Fruit fly (Drosophila melanogaster) whole organism, embryonic: ENCODE results near the gene alpha-Spec.

Experiments used
- CG10321 ChIP-seq: fragments of 200-800 bp; sonication (Bioruptor generic); IDR thresholded peaks from 2 replicates; pipeline ENCODE4 v1.3.6; 2022; ENCODE audit warnings: missing biosample characterization, missing genetic modification characterization
- CG11398 ChIP-seq: fragments of 200-800 bp; sonication (Bioruptor generic); optimal IDR thresholded peaks from 2 replicates; lab custom pipeline; 2016; ENCODE audit warnings: missing biosample characterization, missing genetic modification characterization
- CG1233 ChIP-seq: fragments of 200-800 bp; sonication (Bioruptor generic); optimal IDR thresholded peaks from 4 replicates; lab custom pipeline; 2018; ENCODE audit warnings: missing biosample characterization, mild to moderate bottlenecking, missing genetic modification characterization
- CG12769 ChIP-seq: fragments of 200-800 bp; sonication (Bioruptor generic); optimal IDR thresholded peaks from 2 replicates; lab custom pipeline; 2019; ENCODE audit warnings: missing biosample characterization, mild to moderate bottlenecking, missing genetic modification characterization, moderate library complexity
- CG14667 ChIP-seq: fragments of 200-800 bp; sonication (Bioruptor generic); IDR thresholded peaks from 2 replicates; pipeline ENCODE4 v1.3.6; 2022; ENCODE audit warnings: missing biosample characterization, missing genetic modification characterization
- CG15011 ChIP-seq: fragments of 200-800 bp; sonication (Bioruptor generic); optimal IDR thresholded peaks from 3 replicates; lab custom pipeline; 2018; ENCODE audit warnings: missing biosample characterization, mild to moderate bottlenecking, missing genetic modification characterization
- CG15073 ChIP-seq: fragments of 200-800 bp; sonication (Bioruptor generic); optimal IDR thresholded peaks from 2 replicates; lab custom pipeline; 2016; ENCODE audit warnings: missing biosample characterization, missing genetic modification characterization
- CG15269 ChIP-seq: fragments of 200-800 bp; sonication (Bioruptor generic); optimal IDR thresholded peaks from 2 replicates; lab custom pipeline; 2018; ENCODE audit warnings: missing biosample characterization, mild to moderate bottlenecking, missing genetic modification characterization, moderate library complexity
- CG16863 ChIP-seq: fragments of 200-800 bp; sonication (Bioruptor generic); optimal IDR thresholded peaks from 3 replicates; lab custom pipeline; 2016; ENCODE audit warnings: missing biosample characterization, missing genetic modification characterization
- CG17328 ChIP-seq: fragments of 200-800 bp; sonication (Bioruptor generic); IDR thresholded peaks from 2 replicates; pipeline ENCODE4 v1.3.6; 2022; ENCODE audit warnings: missing biosample characterization, missing genetic modification characterization
- CG1832 ChIP-seq: fragments of 200-800 bp; sonication (Bioruptor generic); optimal IDR thresholded peaks from 2 replicates; lab custom pipeline; 2017; ENCODE audit warnings: missing biosample characterization, mild to moderate bottlenecking, missing genetic modification characterization, inconsistent platforms
- CG18476 ChIP-seq: fragments of 200-800 bp; sonication (Bioruptor generic); optimal IDR thresholded peaks from 2 replicates; lab custom pipeline; 2016; ENCODE audit warnings: missing biosample characterization, mild to moderate bottlenecking, missing genetic modification characterization
- CG18764 ChIP-seq: fragments of 200-800 bp; sonication (Bioruptor generic); optimal IDR thresholded peaks from 3 replicates; lab custom pipeline; 2016; ENCODE audit warnings: missing biosample characterization, missing genetic modification characterization
- CG2116 ChIP-seq: fragments of 200-800 bp; sonication (Bioruptor generic); optimal IDR thresholded peaks from 3 replicates; lab custom pipeline; 2018; ENCODE audit warnings: missing biosample characterization, mild to moderate bottlenecking, missing genetic modification characterization
- CG2678 ChIP-seq: fragments of 200-800 bp; sonication (Bioruptor generic); optimal IDR thresholded peaks from 3 replicates; lab custom pipeline; 2019; ENCODE audit warnings: missing biosample characterization, mild to moderate bottlenecking, missing genetic modification characterization, moderate library complexity
- CG2875 ChIP-seq: fragments of 200-800 bp; sonication (Bioruptor generic); optimal IDR thresholded peaks from 2 replicates; lab custom pipeline; 2017; ENCODE audit warnings: missing biosample characterization, mild to moderate bottlenecking, missing genetic modification characterization, missing genetic modification reagents
- CG30403 ChIP-seq: fragments of 200-800 bp; sonication (Bioruptor generic); optimal IDR thresholded peaks from 3 replicates; lab custom pipeline; 2016; ENCODE audit warnings: missing biosample characterization, missing genetic modification characterization
- CG6254 ChIP-seq: fragments of 200-800 bp; sonication (Bioruptor generic); optimal IDR thresholded peaks from 3 replicates; lab custom pipeline; 2017; ENCODE audit warnings: mild to moderate bottlenecking, missing biosample characterization, missing genetic modification reagents, missing genetic modification characterization
- CG6689 ChIP-seq: fragments of 200-800 bp; sonication (Bioruptor generic); IDR thresholded peaks from 2 replicates; pipeline ENCODE4 v1.3.6; 2022; ENCODE audit warnings: missing biosample characterization, missing genetic modification characterization
- CG8478 ChIP-seq: fragments of >200 bp; optimal IDR thresholded peaks from 2 replicates; lab custom pipeline; 2018
- CG9437 ChIP-seq: fragments of 200-800 bp; sonication (Bioruptor generic); optimal IDR thresholded peaks from 2 replicates; lab custom pipeline; 2018; ENCODE audit warnings: missing biosample characterization, mild to moderate bottlenecking, missing genetic modification characterization
- Fer3 ChIP-seq: fragments of 200-800 bp; sonication (Bioruptor generic); optimal IDR thresholded peaks from 2 replicates; lab custom pipeline; 2018; ENCODE audit warnings: missing biosample characterization, mild to moderate bottlenecking, missing genetic modification characterization, moderate library complexity
- Gug ChIP-seq: fragments of 200-800 bp; sonication (Bioruptor generic); IDR thresholded peaks from 4 replicates; pipeline ENCODE4 v1.3.6; 2022; ENCODE audit warnings: missing biosample characterization, missing genetic modification characterization
- HHEX ChIP-seq: fragments of 200-800 bp; sonication (Bioruptor generic); optimal IDR thresholded peaks from 3 replicates; lab custom pipeline; 2017; ENCODE audit warnings: missing biosample characterization, mild to moderate bottlenecking, missing genetic modification characterization, missing genetic modification reagents
- Hmr ChIP-seq: fragments of 200-800 bp; sonication (Bioruptor generic); optimal IDR thresholded peaks from 3 replicates; lab custom pipeline; 2017; ENCODE audit warnings: mild to moderate bottlenecking, missing biosample characterization, missing genetic modification reagents, missing genetic modification characterization
- Max ChIP-seq: fragments of 200-800 bp; sonication (Bioruptor generic); optimal IDR thresholded peaks from 2 replicates; lab custom pipeline; 2016; ENCODE audit warnings: missing biosample characterization, mild to moderate bottlenecking, missing genetic modification characterization
- Meics ChIP-seq: fragments of 200-800 bp; sonication (Bioruptor generic); optimal IDR thresholded peaks from 2 replicates; lab custom pipeline; 2017; ENCODE audit warnings: missing biosample characterization, mild to moderate bottlenecking, missing genetic modification characterization
- Mes4 ChIP-seq: fragments of 200-800 bp; sonication (Bioruptor generic); optimal IDR thresholded peaks from 2 replicates; lab custom pipeline; 2016; ENCODE audit warnings: missing biosample characterization, missing genetic modification characterization
- Nf-YC ChIP-seq: fragments of 200-800 bp; optimal IDR thresholded peaks from 3 replicates; lab custom pipeline; 2019; ENCODE audit warnings: missing biosample characterization, mild to moderate bottlenecking, missing genetic modification characterization, moderate library complexity
- Opbp ChIP-seq: fragments of 200-800 bp; sonication (Bioruptor generic); IDR thresholded peaks from 3 replicates; pipeline ENCODE4 v1.3.6; 2022; ENCODE audit warnings: missing biosample characterization, missing genetic modification characterization; ENCODE audit not compliant: partially characterized antibody
- Side ChIP-seq: fragments of 200-800 bp; sonication (Bioruptor generic); optimal IDR thresholded peaks from 2 replicates; lab custom pipeline; 2016; ENCODE audit warnings: missing biosample characterization, missing genetic modification characterization
- Ssrp ChIP-seq: fragments of 200-800 bp; sonication (Bioruptor generic); optimal IDR thresholded peaks from 2 replicates; lab custom pipeline; 2018; ENCODE audit warnings: missing biosample characterization, mild to moderate bottlenecking, missing genetic modification characterization, moderate library complexity
- Tbp ChIP-seq: fragments of >200 bp; optimal IDR thresholded peaks from 2 replicates; lab custom pipeline; 2018; ENCODE audit warnings: missing biosample characterization, missing genetic modification characterization
- al ChIP-seq: fragments of 200-800 bp; sonication (Bioruptor generic); IDR thresholded peaks from 2 replicates; pipeline ENCODE4 v1.3.6; 2022; ENCODE audit warnings: missing biosample characterization, missing genetic modification characterization
- br ChIP-seq: fragments of >200 bp; optimal IDR thresholded peaks from 2 replicates; lab custom pipeline; 2017
- btn ChIP-seq: fragments of 200-800 bp; sonication (Bioruptor generic); optimal IDR thresholded peaks from 2 replicates; lab custom pipeline; 2016; ENCODE audit warnings: missing biosample characterization, missing genetic modification characterization
- chinmo ChIP-seq: fragments of 200-800 bp; sonication (Bioruptor generic); IDR thresholded peaks from 4 replicates; pipeline ENCODE4 v1.3.6; 2022; ENCODE audit warnings: missing biosample characterization, missing genetic modification characterization; ENCODE audit not compliant: partially characterized antibody
- chm ChIP-seq: fragments of 200-800 bp; sonication (Bioruptor generic); IDR thresholded peaks from 2 replicates; pipeline ENCODE4 v1.3.6; 2022; ENCODE audit warnings: missing biosample characterization, missing genetic modification characterization
- cwo ChIP-seq: fragments of 200-800 bp; sonication (Bioruptor generic); optimal IDR thresholded peaks from 3 replicates; lab custom pipeline; 2017; ENCODE audit warnings: missing biosample characterization, missing genetic modification characterization, mild to moderate bottlenecking, moderate library complexity, missing genetic modification reagents
- dati ChIP-seq: fragments of 200-800 bp; sonication (Bioruptor generic); IDR thresholded peaks from 2 replicates; pipeline ENCODE4 v1.3.6; 2022; ENCODE audit warnings: missing biosample characterization, missing genetic modification characterization
- gt ChIP-seq: fragments of 200-800 bp; sonication (Bioruptor generic); IDR thresholded peaks from 2 replicates; pipeline ENCODE4 v1.3.6; 2022; ENCODE audit warnings: missing biosample characterization, missing genetic modification characterization
- ham ChIP-seq: fragments of 200-800 bp; sonication (Bioruptor generic); IDR thresholded peaks from 2 replicates; pipeline ENCODE4 v1.3.6; 2022; ENCODE audit warnings: missing biosample characterization, missing genetic modification characterization
- kni ChIP-seq: fragments of 200-800 bp; sonication (Bioruptor generic); optimal IDR thresholded peaks from 3 replicates; lab custom pipeline; 2017; ENCODE audit warnings: mild to moderate bottlenecking, missing biosample characterization, missing genetic modification reagents, missing genetic modification characterization
- nmo ChIP-seq: fragments of 200-800 bp; sonication (Bioruptor generic); optimal IDR thresholded peaks from 2 replicates; lab custom pipeline; 2018; ENCODE audit warnings: missing biosample characterization, mild to moderate bottlenecking, missing genetic modification characterization, moderate library complexity
- odd ChIP-seq: fragments of 200-800 bp; sonication (Bioruptor generic); optimal IDR thresholded peaks from 2 replicates; lab custom pipeline; 2017; ENCODE audit warnings: missing biosample characterization, mild to moderate bottlenecking, missing genetic modification characterization
- pum ChIP-seq: fragments of 200-800 bp; sonication (Bioruptor generic); optimal IDR thresholded peaks from 2 replicates; lab custom pipeline; 2016; ENCODE audit warnings: missing biosample characterization, missing genetic modification characterization
- salm ChIP-seq: fragments of 200-800 bp; sonication (Bioruptor generic); optimal IDR thresholded peaks from 2 replicates; lab custom pipeline; 2018; ENCODE audit warnings: missing biosample characterization, mild to moderate bottlenecking, missing genetic modification characterization
- sd ChIP-seq: fragments of 200-800 bp; sonication (Bioruptor generic); optimal IDR thresholded peaks from 3 replicates; lab custom pipeline; 2018; ENCODE audit warnings: missing biosample characterization, mild to moderate bottlenecking, missing genetic modification characterization, moderate library complexity
- sens ChIP-seq: fragments of 200-800 bp; sonication (Bioruptor generic); peaks from one replicate; lab custom pipeline; 2016; ENCODE audit warnings: missing biosample characterization, missing genetic modification characterization
- shn ChIP-seq: fragments of 200-800 bp; sonication (Bioruptor generic); optimal IDR thresholded peaks from 3 replicates; lab custom pipeline; 2016; ENCODE audit warnings: missing biosample characterization, missing genetic modification characterization
- vfl ChIP-seq: fragments of 200-800 bp; sonication (Bioruptor generic); optimal IDR thresholded peaks from 2 replicates; lab custom pipeline; 2016; ENCODE audit warnings: missing biosample characterization, missing genetic modification characterization
- wek ChIP-seq: fragments of 200-800 bp; sonication (Bioruptor generic); optimal IDR thresholded peaks from 3 replicates; lab custom pipeline; 2018; ENCODE audit warnings: missing biosample characterization, mild to moderate bottlenecking, missing genetic modification characterization, moderate library complexity
- z ChIP-seq: fragments of 200-800 bp; sonication (Bioruptor generic); IDR thresholded peaks from 3 replicates; pipeline ENCODE4 v1.3.6; 2022; ENCODE audit warnings: missing biosample characterization, missing genetic modification characterization

alpha-Spec gene

DNA sequence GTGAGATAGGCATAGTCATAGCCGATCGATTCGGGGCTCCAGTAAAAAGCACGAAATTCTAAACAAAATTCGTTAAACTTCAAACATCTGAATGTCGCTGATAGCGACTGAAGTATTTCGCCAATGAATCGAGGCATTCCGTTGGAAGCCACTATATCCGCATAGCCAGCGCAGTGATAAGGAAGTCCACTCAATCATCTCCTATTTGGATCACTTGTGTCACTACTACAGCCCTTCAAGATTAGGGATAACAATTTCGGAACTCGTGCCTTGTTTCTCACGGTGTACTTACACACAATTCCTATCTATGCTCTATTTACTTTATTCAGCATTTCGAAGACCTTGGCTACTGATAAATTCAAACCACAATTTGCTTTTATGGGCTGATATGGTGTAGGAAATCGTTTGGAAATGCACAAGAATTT, 57.2 kb downstream of the alpha-Spec start, which contains the start of gene PIG-Wb (continued):
- TF ChIP-seq Gug (GFP tag; lab: Robert Waterston, UW) (no peak), Tbp (no peak), Mes4 (no peak), CG2678 (tag; lab: Kevin White, UChicago) (peak; percentile 57), CG6689 (GFP tag; lab: Robert Waterston, UW) (no peak), Nf-YC (tag; lab: Kevin White, UChicago) (no peak), CG12769 (peak; percentile 50), CG30403 (no peak), odd (GFP tag; lab: Kevin White, UChicago) (peak; percentile 2), z (no peak), nmo (GFP tag; lab: Kevin White, UChicago) (no peak), CG15011 (GFP tag; lab: Kevin White, UChicago) (peak; percentile 22), chm (no peak), sens (GFP tag; lab: Kevin White, UChicago) (no peak), CG17328 (no peak), sd (tag; lab: Kevin White, UChicago) (peak; percentile 98), CG1233 (no peak), CG15269 (tag; lab: Kevin White, UChicago) (peak; percentile 27), Ssrp (tag; lab: Kevin White, UChicago) (no peak), CG2116 (GFP tag; lab: Kevin White, UChicago) (no peak), gt (no peak), CG18476 (no peak), salm (tag; lab: Kevin White, UChicago) (no peak), btn (no peak), chinmo (GFP tag; lab: Robert Waterston, UW) (no peak), dati (no peak), wek (GFP tag; lab: Kevin White, UChicago) (peak; percentile 24), Fer3 (no peak), CG1832 (GFP tag; lab: Kevin White, UChicago) (no peak), CG2875 (GFP tag; lab: Kevin White, UChicago) (no peak), shn (GFP tag; lab: Kevin White, UChicago) (no peak), ham (GFP tag; lab: Robert Waterston, UW) (no peak), vfl (GFP tag; lab: Kevin White, UChicago) (no peak), CG18764 (GFP tag; lab: Kevin White, UChicago) (no peak), CG11398 (GFP tag; lab: Kevin White, UChicago) (no peak), kni (GFP tag; lab: Kevin White, UChicago) (no peak), Meics (GFP tag; lab: Kevin White, UChicago) (peak; percentile 48), CG6254 (GFP tag; lab: Kevin White, UChicago) (no peak), CG15073 (GFP tag; lab: Kevin White, UChicago) (no peak), CG10321 (GFP tag; lab: Robert Waterston, UW) (no peak), Opbp (GFP tag; lab: Robert Waterston, UW) (no peak), HHEX (no peak), Side (GFP tag; lab: Kevin White, UChicago) (no peak), Hmr (GFP tag; lab: Kevin White, UChicago) (peak; percentile 49), Max (GFP tag; lab: Kevin White, UChicago) (no peak), br (no peak), CG8478 (lab: Kevin White, UChicago) (no peak), pum (GFP tag; lab: Kevin White, UChicago) (no peak), CG9437 (no peak), CG16863 (GFP tag; lab: Kevin White, UChicago) (no peak), al (GFP tag; lab: Robert Waterston, UW) (no peak), cwo (GFP tag; lab: Kevin White, UChicago) (peak; percentile 17), CG14667 (no peak)
